Fruit fly (Drosophila melanogaster) whole organism, larva: ENCODE data around the gene CG32683.
A peak's percentile ranks its signal among the peaks of the same experiment; 100 is the strongest.

Experiments
- noc ChIP-seq: fragments of 200-800 bp; sonication (Bioruptor generic); optimal IDR thresholded peaks from 3 replicates; lab custom pipeline; 2019; ENCODE audit warnings: missing biosample characterization, mild to moderate bottlenecking, missing genetic modification characterization, moderate library complexity

CG32683 gene

DNA sequence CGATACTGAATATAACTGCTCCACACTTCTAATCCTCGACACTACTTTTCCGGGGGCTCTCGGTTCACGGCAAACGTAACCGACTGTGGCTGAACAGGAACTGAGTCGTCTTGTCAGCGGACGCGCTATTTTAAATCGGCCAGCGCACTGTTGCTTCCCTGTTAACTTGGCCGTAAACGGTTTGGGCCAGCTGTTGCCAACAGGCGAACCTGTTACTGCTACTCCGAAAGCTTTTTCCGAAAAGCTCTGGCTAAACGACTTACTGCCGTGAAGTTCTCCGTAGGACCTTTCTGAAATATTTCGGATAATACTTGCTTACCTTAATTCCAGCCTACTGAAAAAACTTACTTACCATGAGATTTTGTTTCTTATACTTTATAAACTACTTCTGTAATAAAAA lies at the start of gene CG32683:
TSS of gene CG32683 (minus strand) at position 101 of the 400 bp plus-strand sequence.
- TF ChIP-seq noc (tag; lab: Kevin White, UChicago), result no peak

DNA sequence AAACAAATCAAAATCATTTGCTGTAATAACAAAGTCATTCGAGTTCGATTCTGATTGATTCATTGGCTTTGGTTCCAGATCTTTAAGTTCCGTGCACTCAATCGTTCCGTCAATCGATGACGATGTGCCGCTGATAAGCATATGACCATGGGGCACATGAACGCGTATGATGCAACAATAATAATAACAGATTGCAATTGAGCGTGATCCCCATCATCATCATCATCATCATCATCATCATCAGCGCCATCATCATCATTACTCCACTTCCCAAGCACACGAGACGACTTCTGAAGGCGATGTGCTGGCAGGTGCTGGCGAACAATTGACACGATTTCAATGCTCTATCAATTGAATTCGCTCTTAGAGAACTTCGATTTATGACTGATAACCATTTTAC lies 41.6 kb upstream of the CG32683 start:
- no peak for TF ChIP-seq noc (tag; lab: Kevin White, UChicago)

DNA sequence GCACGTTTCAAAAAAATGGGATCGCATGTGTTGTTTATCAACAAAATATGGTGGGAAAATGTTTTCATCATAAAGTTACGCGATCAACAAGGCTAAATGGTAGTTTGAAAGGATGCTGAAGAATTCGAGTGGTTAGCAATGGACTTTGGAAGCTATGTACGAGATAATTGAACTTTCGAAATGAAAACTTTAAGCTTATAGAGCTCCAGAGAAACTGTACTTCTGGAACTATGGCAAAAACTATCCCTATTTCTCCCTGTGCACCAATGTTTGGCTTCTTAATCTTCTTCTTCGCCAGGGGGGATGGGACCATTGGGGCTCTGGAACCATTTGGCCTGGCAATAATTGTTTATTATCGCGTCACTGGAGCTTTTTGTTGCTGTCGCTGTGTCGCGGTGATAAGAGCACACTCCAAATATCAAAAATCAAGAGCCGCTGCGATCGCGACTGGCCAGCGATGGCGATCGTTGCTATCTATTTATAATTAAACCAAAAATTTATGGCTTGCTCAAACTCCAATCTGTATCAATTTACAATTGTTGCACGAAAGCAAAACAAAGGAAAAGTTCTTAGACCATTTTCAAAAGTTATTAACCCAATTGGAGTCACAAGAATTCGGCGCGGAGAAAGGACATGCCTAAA lies 33.4 kb upstream of the CG32683 start:
- TF ChIP-seq noc (tag; lab: Kevin White, UChicago), result peak; percentile 95

dm6 chrX:10487105-10487504 lies 32.4 kb upstream of the CG32683 start, which contains the start of gene CG32687:
TSS of gene CG32687 (minus strand) at chrX:10487205.
- no peak for TF ChIP-seq noc (tag; lab: Kevin White, UChicago)

DNA sequence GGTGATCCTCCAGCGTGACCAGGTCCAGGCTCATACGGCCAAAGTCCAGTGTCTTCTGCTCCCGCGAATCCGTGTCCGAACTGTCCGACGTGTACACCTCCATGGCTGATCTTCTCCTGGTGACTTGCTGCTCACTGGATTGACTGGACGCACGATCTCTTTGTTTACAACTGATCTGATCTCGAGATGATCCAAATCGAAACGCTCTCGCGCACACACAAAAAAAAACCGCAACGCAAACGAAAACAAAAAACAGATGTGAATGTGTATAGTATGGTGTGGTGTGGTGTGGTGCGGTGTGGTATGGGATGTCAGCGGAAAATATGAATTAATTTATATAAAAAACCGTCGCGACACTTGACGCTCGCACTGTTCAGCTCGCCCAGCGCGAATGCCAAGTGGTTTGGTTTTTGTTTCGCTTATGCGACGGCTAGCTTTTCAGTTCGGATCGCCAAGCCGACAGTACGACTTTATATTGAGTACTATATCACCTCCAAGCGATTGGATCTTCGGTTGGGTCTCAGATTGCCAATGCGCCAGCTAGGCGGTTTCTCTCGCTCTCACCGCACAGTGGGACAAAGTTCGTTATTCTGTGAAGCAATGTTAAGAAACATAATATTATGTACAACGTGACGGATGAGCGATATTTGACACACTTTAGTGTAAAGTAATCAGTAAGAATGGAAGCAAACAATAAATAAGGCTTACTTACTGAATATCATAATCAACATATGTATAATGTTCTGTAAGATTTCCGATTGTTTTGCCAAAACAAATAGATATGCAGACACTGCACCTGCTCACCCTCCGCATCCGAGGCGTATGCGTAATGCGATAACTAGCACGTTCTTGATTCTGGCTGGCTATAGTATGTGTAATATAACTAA lies 31.7 kb upstream of the CG32683 start:
- TF ChIP-seq noc (tag; lab: Kevin White, UChicago), result peak; percentile 85

DNA sequence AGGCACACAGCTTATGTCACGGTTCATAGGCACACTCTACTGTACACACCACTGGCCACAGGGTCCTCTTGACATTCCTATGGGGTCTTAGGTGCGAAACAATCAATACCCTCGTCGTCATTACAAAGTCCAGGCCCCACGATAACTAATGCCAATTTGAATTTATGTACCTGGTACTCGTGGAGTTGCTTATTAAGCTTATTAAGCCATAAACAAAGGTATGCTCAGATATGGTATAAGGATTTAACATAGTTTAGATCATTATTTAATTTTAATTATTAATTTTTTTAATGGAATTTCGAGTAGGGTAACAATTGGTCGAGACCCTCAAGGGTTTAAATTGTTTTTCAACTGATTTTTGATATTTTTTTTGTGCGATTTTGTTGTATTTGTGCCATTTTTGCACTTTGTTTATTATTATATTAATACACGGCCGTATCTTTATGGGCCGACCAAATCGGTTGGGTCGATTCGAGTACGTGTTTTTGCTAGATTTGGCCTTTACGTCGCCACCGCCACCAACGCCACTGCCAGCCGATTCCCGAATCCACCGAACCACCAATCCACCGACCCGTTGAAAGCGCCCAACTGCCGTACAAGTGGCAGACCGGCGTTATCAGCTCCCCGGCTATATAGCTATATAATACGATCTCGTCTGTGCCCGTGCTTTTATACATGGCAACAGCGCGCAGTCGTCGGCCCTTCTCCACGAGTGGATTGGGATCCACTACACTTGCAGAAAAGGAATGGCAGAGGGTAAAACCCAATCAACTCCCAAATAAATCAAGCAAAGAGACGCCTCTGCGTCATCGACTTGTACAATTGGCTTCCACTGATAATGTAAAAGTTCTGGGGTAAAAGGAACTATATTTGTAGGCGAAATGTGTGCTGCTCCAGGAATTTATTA lies 29.8 kb upstream of the CG32683 start:
- peak; percentile 69 for TF ChIP-seq noc (tag; lab: Kevin White, UChicago)

DNA sequence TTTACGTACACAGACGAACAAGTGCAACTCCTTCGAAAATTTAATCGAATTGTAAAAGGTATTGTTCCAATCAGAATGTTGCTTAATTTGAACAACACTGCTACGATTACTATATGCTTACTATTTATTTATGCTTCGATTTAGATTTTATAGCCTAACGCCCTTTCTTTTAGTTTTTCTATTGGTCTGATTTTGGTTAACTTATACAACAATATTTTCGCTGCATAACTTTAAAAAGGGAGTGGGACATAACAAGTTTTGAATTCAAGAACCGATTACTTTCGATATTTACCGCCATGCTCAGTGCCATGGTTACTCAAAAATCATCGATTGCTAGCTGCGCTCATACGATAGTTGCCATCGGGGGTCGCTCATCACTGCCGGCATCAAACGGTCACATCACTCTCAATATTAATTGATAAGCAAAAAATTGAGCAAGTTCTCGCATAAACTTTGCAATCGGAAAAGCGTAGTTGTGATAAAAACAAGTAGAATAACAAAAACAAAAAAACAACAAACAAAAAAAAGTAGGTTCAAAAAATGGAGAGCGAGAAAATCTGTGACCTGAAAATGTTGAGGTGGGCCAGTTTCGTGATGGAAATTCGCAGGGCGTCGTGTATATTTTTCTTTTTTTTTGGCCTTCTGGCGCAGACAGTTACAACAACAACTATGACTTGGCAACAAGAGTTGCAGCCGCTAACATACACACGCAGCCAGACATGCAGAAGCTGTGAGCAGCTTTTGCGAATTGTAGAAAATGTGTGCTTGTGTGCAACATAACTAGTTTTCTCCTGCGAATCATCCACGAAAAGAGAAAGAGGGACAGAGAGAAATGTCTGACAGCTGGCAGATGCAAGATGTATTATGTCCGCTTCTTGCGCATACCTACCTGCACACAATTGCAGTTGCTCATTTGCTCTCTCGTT lies 24.0 kb upstream of the CG32683 start, which contains the start of the genes CG2887 and PPP4R2r:
TSS of gene CG2887 (minus strand) at position 51 of the 926 bp plus-strand sequence.
TSS of gene PPP4R2r (plus strand) at position 396 of the 926 bp plus-strand sequence.
- TF ChIP-seq noc (tag; lab: Kevin White, UChicago), result no peak

DNA sequence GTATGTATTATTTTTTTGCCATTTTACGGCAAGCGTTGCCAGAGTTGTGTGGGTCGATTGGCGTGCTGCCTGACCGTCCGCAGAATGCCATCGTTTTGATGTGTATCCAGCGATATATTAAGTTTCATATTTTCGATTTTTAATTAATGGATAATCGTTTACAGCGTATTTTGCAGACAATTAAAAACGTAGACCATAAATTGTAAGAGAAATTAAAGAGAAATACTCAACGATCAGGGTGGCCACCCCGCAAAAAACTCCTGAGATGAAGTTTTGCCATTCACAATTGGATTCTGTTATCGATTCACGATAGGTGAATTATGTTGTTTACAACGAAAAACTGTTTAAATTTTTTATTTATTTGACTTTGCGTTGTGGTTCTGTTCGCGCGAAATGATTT lies 19.9 kb upstream of the CG32683 start, which contains the start of gene nocte:
TSS of gene nocte (minus strand) at position 51 of the 400 bp plus-strand sequence.
- TF ChIP-seq noc (tag; lab: Kevin White, UChicago), result no peak

DNA sequence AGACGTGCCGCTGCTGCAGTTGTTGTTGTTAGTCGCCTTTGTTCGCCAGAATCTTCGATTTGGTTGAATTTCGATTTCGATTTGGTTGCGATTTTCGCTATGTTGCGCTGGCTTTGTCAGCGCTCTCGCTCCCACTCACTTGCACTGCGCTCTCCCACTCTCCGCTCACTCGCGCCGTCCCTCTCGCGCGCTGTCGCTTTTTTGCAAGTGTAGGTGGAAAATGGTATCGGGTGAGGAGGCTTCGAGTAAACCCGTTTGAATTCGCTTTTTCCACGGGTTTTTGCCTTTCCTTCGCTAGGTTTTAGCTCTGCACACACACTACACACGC lies 19.5 kb upstream of the CG32683 start:
- TF ChIP-seq noc (tag; lab: Kevin White, UChicago), result no peak

dm6 chrX:10473510-10474212 lies 19.0 kb upstream of the CG32683 start, which contains the start of gene CG2889:
TSS of gene CG2889 (plus strand) at chrX:10473938.
- no peak for TF ChIP-seq noc (tag; lab: Kevin White, UChicago)

DNA sequence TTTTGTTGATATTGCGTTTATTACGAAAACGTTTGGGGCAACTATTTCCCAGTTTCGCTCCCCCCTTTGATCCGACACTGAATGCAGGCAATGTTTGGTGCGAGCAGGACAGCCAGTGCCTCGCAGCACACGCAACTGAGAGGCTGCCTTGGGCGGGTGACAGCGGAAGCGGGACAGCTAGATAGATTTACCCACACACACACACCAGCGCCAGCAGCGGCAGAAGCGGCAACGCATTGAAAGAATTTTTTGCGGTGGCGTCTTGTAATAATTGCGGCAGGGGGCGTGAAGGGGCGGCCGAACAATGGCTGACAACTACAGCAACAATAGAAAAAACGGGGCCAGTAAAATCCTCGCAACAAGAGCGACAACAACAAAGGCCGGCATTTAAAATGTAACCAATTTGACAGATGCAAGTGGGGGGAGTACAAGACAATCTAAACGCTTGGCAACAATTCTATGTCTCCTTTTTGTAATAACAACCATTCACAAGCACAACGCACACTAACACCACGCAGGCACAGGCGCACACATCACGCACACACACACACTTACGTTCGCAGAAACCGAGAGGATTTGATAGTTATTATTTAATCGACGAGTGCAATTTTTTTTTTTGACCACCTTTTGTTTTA lies 18.0 kb upstream of the CG32683 start:
- TF ChIP-seq noc (tag; lab: Kevin White, UChicago), result no peak

dm6 chrX:10464531-10464930 lies 9.8 kb upstream of the CG32683 start:
- TF ChIP-seq noc (tag; lab: Kevin White, UChicago), result no peak

DNA sequence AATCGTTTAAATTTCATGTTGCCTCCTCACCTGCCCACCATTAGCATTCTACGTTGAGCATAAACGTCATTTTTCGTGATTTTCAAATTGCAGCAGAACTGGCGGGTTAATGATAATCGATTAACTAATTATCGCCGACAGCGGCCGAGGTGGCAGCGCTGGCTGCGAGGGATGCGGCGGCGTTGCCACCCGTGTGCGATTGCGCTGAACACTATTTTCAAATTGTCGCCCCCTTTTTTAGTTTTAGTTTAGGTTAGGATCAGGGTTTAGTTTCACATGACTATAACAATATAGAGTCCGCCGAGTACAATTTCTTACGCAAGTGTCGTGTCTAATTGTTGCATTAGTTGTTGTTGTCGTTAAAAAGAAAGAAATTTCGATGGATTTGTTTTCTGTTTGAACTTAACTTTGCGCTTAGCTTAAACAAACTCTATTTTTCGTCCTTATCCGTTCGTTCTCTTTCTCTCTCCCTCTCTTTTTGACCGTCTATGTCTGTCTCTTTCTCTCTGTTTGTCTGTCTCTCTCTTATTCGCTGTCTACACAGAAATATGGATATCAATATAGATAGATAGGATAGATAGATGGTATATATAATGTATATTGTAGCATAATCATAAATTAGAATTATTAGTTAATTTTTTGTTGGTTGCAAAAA lies 8.5 kb upstream of the CG32683 start:
- no peak for TF ChIP-seq noc (tag; lab: Kevin White, UChicago)
